Worm (Caenorhabditis elegans) whole organism, early embryonic: ENCODE results near the gene R11G1.7.

ENCODE experiments used
- F13C5.2 ChIP-seq: sonication (generic microtip); optimal IDR thresholded peaks from 2 replicates; lab custom pipeline; 2017; ENCODE audit warnings: mild to moderate bottlenecking, missing genetic modification characterization, inconsistent platforms, missing compliant biosample characterization
- aly-1 ChIP-seq: sonication (generic microtip); optimal IDR thresholded peaks from 2 replicates; lab custom pipeline; 2016; ENCODE audit warnings: missing genetic modification characterization, missing compliant biosample characterization
- ama-1 ChIP-seq: fragments of 150-350 bp; optimal IDR thresholded peaks from 2 replicates; lab custom pipeline; 2014
- ceh-13 ChIP-seq: fragments of 200-800 bp; sonication (Bioruptor generic); optimal IDR thresholded peaks from 2 replicates; lab custom pipeline; 2018; ENCODE audit warnings: mild to moderate bottlenecking, missing genetic modification characterization, missing compliant biosample characterization
- ceh-36 ChIP-seq: sonication (generic microtip); optimal IDR thresholded peaks from 2 replicates; lab custom pipeline; 2016; ENCODE audit warnings: missing genetic modification characterization, inconsistent platforms, missing compliant biosample characterization
- ets-7 ChIP-seq: sonication (generic microtip); optimal IDR thresholded peaks from 2 replicates; lab custom pipeline; 2016; ENCODE audit warnings: missing genotype, missing genetic modification characterization, missing compliant biosample characterization
- flt-1 ChIP-seq: fragments of 200-800 bp; sonication (Bioruptor generic); IDR thresholded peaks from 2 replicates; pipeline ENCODE4 v1.3.6; 2022; ENCODE audit warnings: missing genetic modification characterization, missing compliant biosample characterization
- hmbx-1 ChIP-seq: sonication (generic microtip); optimal IDR thresholded peaks from 2 replicates; lab custom pipeline; 2016; ENCODE audit warnings: mild to moderate bottlenecking, missing genetic modification characterization, missing compliant biosample characterization
- sea-1 ChIP-seq: fragments of 200-800 bp; sonication (Bioruptor generic); conservative IDR thresholded peaks from 2 replicates; pipeline ENCODE4 v1.3.6; 2022; ENCODE audit warnings: missing genetic modification characterization, missing compliant biosample characterization
- tbx-11 ChIP-seq: fragments of 200-800 bp; sonication (Bioruptor generic); IDR thresholded peaks from 2 replicates; pipeline ENCODE4 v1.3.6; 2022; ENCODE audit warnings: missing genetic modification characterization, missing compliant biosample characterization
- tbx-37 ChIP-seq: fragments of 200-800 bp; sonication (Bioruptor generic); conservative IDR thresholded peaks from 2 replicates; pipeline ENCODE4 v1.3.6; 2022; ENCODE audit warnings: missing genetic modification reagents, missing genetic modification characterization, missing compliant biosample characterization
- tra-4 ChIP-seq: sonication (generic microtip); optimal IDR thresholded peaks from 2 replicates; lab custom pipeline; 2017; ENCODE audit warnings: missing genetic modification characterization, missing compliant biosample characterization

- TF ChIP-seq hmbx-1 (no peak), ceh-13 (GFP tag; lab: Kevin White, UChicago) (no peak), ama-1 (lab: Kevin White, UChicago) (no peak), tbx-37 (GFP tag; lab: Robert Waterston, UW) (peak; percentile 37; the same call in 1 of the 2 replicates), flt-1 (no peak), aly-1 (peak; percentile 35), ceh-36 (tag; lab: Kevin White, UChicago) (no peak), tbx-11 (no peak), ets-7 (tag; lab: Kevin White, UChicago) (no peak), sea-1 (0 out of 2 replicates have a peak, but pooled peaks have one; percentile 40), F13C5.2 (tag; lab: Kevin White, UChicago) (peak; percentile 77), tra-4 (no peak)
These were observed 38.1 kb downstream of the R11G1.7 start for ce11 chrX:3694172-3694571.
